Fruit fly (Drosophila melanogaster) whole organism, embryonic: ENCODE measurements around the gene brun.

Source experiments
- Bdp1 ChIP-seq: fragments of 200-800 bp; sonication (Bioruptor generic); optimal IDR thresholded peaks from 3 replicates; lab custom pipeline; 2016; ENCODE audit warnings: missing biosample characterization, missing genetic modification characterization
- CG10959 ChIP-seq: fragments of 200-800 bp; sonication (Bioruptor generic); IDR thresholded peaks from 2 replicates; pipeline ENCODE4 v1.3.6; 2022; ENCODE audit warnings: missing biosample characterization, missing genetic modification characterization
- CG11696 ChIP-seq: fragments of 200-800 bp; sonication (Bioruptor generic); IDR thresholded peaks from 2 replicates; pipeline ENCODE4 v1.3.6; 2022; ENCODE audit warnings: missing biosample characterization, missing genetic modification characterization
- CG12299 ChIP-seq: fragments of 200-800 bp; sonication (Bioruptor generic); optimal IDR thresholded peaks from 2 replicates; lab custom pipeline; 2018; ENCODE audit warnings: missing biosample characterization, mild to moderate bottlenecking, missing genetic modification characterization
- CG12391 ChIP-seq: fragments of 200-800 bp; sonication (Bioruptor generic); optimal IDR thresholded peaks from 3 replicates; lab custom pipeline; 2018; ENCODE audit warnings: missing biosample characterization, mild to moderate bottlenecking, missing genetic modification characterization, moderate library complexity
- CG12744 ChIP-seq: fragments of 200-800 bp; sonication (Bioruptor generic); optimal IDR thresholded peaks from 2 replicates; lab custom pipeline; 2016; ENCODE audit warnings: missing biosample characterization, missing genetic modification characterization
- CG13287 ChIP-seq: fragments of 200-800 bp; sonication (Bioruptor generic); IDR thresholded peaks from 2 replicates; pipeline ENCODE4 v1.3.6; 2022; ENCODE audit warnings: missing biosample characterization, missing genetic modification characterization; ENCODE audit not compliant: partially characterized antibody
- CG13894 ChIP-seq: fragments of 200-800 bp; sonication (Bioruptor generic); optimal IDR thresholded peaks from 3 replicates; lab custom pipeline; 2018; ENCODE audit warnings: missing biosample characterization, mild to moderate bottlenecking, missing genetic modification characterization, moderate library complexity
- CG15696 ChIP-seq: fragments of 200-800 bp; sonication (Bioruptor generic); optimal IDR thresholded peaks from 2 replicates; lab custom pipeline; 2019; ENCODE audit warnings: missing biosample characterization, mild to moderate bottlenecking, missing genetic modification characterization, moderate library complexity
- CG16813 ChIP-seq: fragments of 200-800 bp; sonication (Bioruptor generic); IDR thresholded peaks from 3 replicates; pipeline ENCODE4 v1.3.6; 2022; ENCODE audit warnings: missing biosample characterization, missing genetic modification characterization; ENCODE audit not compliant: partially characterized antibody
- CG16863 ChIP-seq: fragments of 200-800 bp; sonication (Bioruptor generic); optimal IDR thresholded peaks from 3 replicates; lab custom pipeline; 2016; ENCODE audit warnings: missing biosample characterization, missing genetic modification characterization
- CG17359 ChIP-seq: fragments of 200-800 bp; sonication (Bioruptor generic); optimal IDR thresholded peaks from 3 replicates; lab custom pipeline; 2018; ENCODE audit warnings: missing biosample characterization, mild to moderate bottlenecking, missing genetic modification characterization, moderate library complexity
- CG42726 ChIP-seq: fragments of 200-800 bp; sonication (Bioruptor generic); IDR thresholded peaks from 2 replicates; pipeline ENCODE4 v1.3.6; 2022; ENCODE audit warnings: missing biosample characterization, missing genetic modification characterization; ENCODE audit not compliant: partially characterized antibody
- CG7357 ChIP-seq: fragments of 200-800 bp; sonication (Bioruptor generic); IDR thresholded peaks from 3 replicates; pipeline ENCODE4 v1.3.6; 2022; ENCODE audit warnings: missing biosample characterization, missing genetic modification characterization
- CG8089 ChIP-seq: fragments of 200-800 bp; sonication (Bioruptor generic); optimal IDR thresholded peaks from 3 replicates; lab custom pipeline; 2016; ENCODE audit warnings: missing biosample characterization, missing genetic modification characterization
- CG8924 ChIP-seq: fragments of 200-800 bp; optimal IDR thresholded peaks from 3 replicates; lab custom pipeline; 2019; ENCODE audit warnings: missing biosample characterization, mild to moderate bottlenecking, missing genetic modification characterization, moderate library complexity
- Eip74EF ChIP-seq, 2 experiments: fragments of 200-800 bp in 1 of 2; fragments of >200 bp in 1 of 2; sonication (Bioruptor generic) in 1 of 2; optimal IDR thresholded peaks; 2 replicates each; lab custom pipeline; 2017 to 2019; ENCODE audit warnings: missing biosample characterization in 2 of 2, missing genetic modification characterization in 2 of 2, mild to moderate bottlenecking in 1 of 2, moderate library complexity in 1 of 2
- Fer2 ChIP-seq: fragments of 200-800 bp; sonication (Bioruptor generic); optimal IDR thresholded peaks from 2 replicates; lab custom pipeline; 2018; ENCODE audit warnings: missing biosample characterization, mild to moderate bottlenecking, missing genetic modification characterization, moderate library complexity
- Hmr ChIP-seq: fragments of 200-800 bp; sonication (Bioruptor generic); optimal IDR thresholded peaks from 3 replicates; lab custom pipeline; 2017; ENCODE audit warnings: mild to moderate bottlenecking, missing biosample characterization, missing genetic modification reagents, missing genetic modification characterization
- Lpt ChIP-seq: fragments of >200 bp; optimal IDR thresholded peaks from 2 replicates; lab custom pipeline; 2018; ENCODE audit warnings: missing biosample characterization, missing genetic modification characterization
- MESR4 ChIP-seq: fragments of 200-800 bp; sonication (Bioruptor generic); optimal IDR thresholded peaks from 2 replicates; lab custom pipeline; 2018; ENCODE audit warnings: missing biosample characterization, mild to moderate bottlenecking, missing genetic modification characterization, moderate library complexity
- Mes4 ChIP-seq: fragments of 200-800 bp; sonication (Bioruptor generic); optimal IDR thresholded peaks from 2 replicates; lab custom pipeline; 2016; ENCODE audit warnings: missing biosample characterization, missing genetic modification characterization
- NC2α ChIP-seq: fragments of 200-800 bp; sonication (Bioruptor generic); optimal IDR thresholded peaks from 2 replicates; lab custom pipeline; 2016; ENCODE audit warnings: missing biosample characterization, missing genetic modification characterization
- Nf-YA ChIP-seq: fragments of 200-800 bp; sonication (Bioruptor generic); IDR thresholded peaks from 2 replicates; pipeline ENCODE4 v1.3.6; 2022; ENCODE audit warnings: missing biosample characterization, missing genetic modification characterization
- Optix ChIP-seq: fragments of 200-800 bp; sonication (Bioruptor generic); IDR thresholded peaks from 3 replicates; pipeline ENCODE4 v1.3.6; 2022; ENCODE audit warnings: missing biosample characterization, missing genetic modification characterization
- Rx ChIP-seq: fragments of 200-800 bp; sonication (Bioruptor generic); IDR thresholded peaks from 2 replicates; pipeline ENCODE4 v1.3.6; 2022; ENCODE audit warnings: missing biosample characterization, missing genetic modification characterization
- bbx ChIP-seq: fragments of 200-800 bp; sonication (Bioruptor generic); IDR thresholded peaks from 2 replicates; pipeline ENCODE4 v1.3.6; 2022; ENCODE audit warnings: missing biosample characterization, missing genetic modification characterization; ENCODE audit not compliant: partially characterized antibody
- bcd ChIP-seq: fragments of 200-800 bp; sonication (Bioruptor generic); optimal IDR thresholded peaks from 2 replicates; lab custom pipeline; 2017; ENCODE audit warnings: missing biosample characterization, mild to moderate bottlenecking, missing genetic modification characterization
- bsh ChIP-seq, 2 experiments: fragments of 200-800 bp; sonication (Bioruptor generic); optimal IDR thresholded peaks; 2 replicates each; lab custom pipeline; 2017 to 2018; ENCODE audit warnings: mild to moderate bottlenecking in 2 of 2, missing biosample characterization in 2 of 2, missing genetic modification characterization in 2 of 2, moderate library complexity in 1 of 2
- cato ChIP-seq: fragments of 200-800 bp; sonication (Bioruptor generic); optimal IDR thresholded peaks from 2 replicates; lab custom pipeline; 2016; ENCODE audit warnings: missing biosample characterization, missing genetic modification characterization, borderline replicate concordance
- dimm ChIP-seq: fragments of 200-800 bp; sonication (Bioruptor generic); IDR thresholded peaks from 2 replicates; pipeline ENCODE4 v1.3.6; 2022; ENCODE audit warnings: missing biosample characterization, missing genetic modification characterization
- dmrt11E ChIP-seq: fragments of 200-800 bp; sonication (Bioruptor generic); optimal IDR thresholded peaks from 3 replicates; lab custom pipeline; 2018; ENCODE audit warnings: missing biosample characterization, mild to moderate bottlenecking, missing genetic modification characterization, moderate library complexity
- esg ChIP-seq: fragments of 200-800 bp; sonication (Bioruptor generic); conservative IDR thresholded peaks from 2 replicates; pipeline ENCODE4 v1.3.6; 2022; ENCODE audit warnings: missing biosample characterization, missing genetic modification characterization
- eve ChIP-seq, 2 experiments: fragments of >200 bp; optimal IDR thresholded peaks; 2 replicates each; lab custom pipeline; 2017; ENCODE audit warnings: missing biosample characterization in 2 of 2, missing genetic modification characterization in 2 of 2
- eyg ChIP-seq: fragments of 200-800 bp; sonication (Bioruptor generic); optimal IDR thresholded peaks from 3 replicates; lab custom pipeline; 2016; ENCODE audit warnings: missing biosample characterization, missing genetic modification characterization
- fru ChIP-seq: fragments of >200 bp; optimal IDR thresholded peaks from 2 replicates; lab custom pipeline; 2017
- her ChIP-seq: fragments of 200-800 bp; sonication (Bioruptor generic); optimal IDR thresholded peaks from 2 replicates; lab custom pipeline; 2016; ENCODE audit warnings: missing biosample characterization, missing genetic modification characterization
- maf-S ChIP-seq: fragments of 200-800 bp; sonication (Bioruptor generic); optimal IDR thresholded peaks from 2 replicates; lab custom pipeline; 2016; ENCODE audit warnings: missing biosample characterization, missing genetic modification characterization
- pita ChIP-seq: fragments of 200-800 bp; sonication (Bioruptor generic); optimal IDR thresholded peaks from 2 replicates; lab custom pipeline; 2017; ENCODE audit warnings: missing biosample characterization, mild to moderate bottlenecking, missing genetic modification characterization
- prd ChIP-seq, 3 experiments: fragments of >200 bp in 2 of 3; fragments of 200-800 bp in 1 of 3; sonication (Bioruptor generic) in 1 of 3; optimal IDR thresholded peaks in 2 of 3; IDR thresholded peaks in 1 of 3; 2 replicates in 2 of 3; 3 replicates in 1 of 3; pipeline versions ENCODE4 v1.3.6 to Lab custom; 2017 to 2022; ENCODE audit warnings: missing biosample characterization in 1 of 3, missing genetic modification characterization in 1 of 3
- row ChIP-seq: fragments of 200-800 bp; sonication (Bioruptor generic); IDR thresholded peaks from 3 replicates; pipeline ENCODE4 v1.3.6; 2022; ENCODE audit warnings: missing biosample characterization, missing genetic modification characterization
- schlank ChIP-seq: fragments of 200-800 bp; sonication (Bioruptor generic); optimal IDR thresholded peaks from 2 replicates; lab custom pipeline; 2018; ENCODE audit warnings: missing biosample characterization, mild to moderate bottlenecking, missing genetic modification characterization
- sens ChIP-seq: fragments of 200-800 bp; sonication (Bioruptor generic); peaks from one replicate; lab custom pipeline; 2016; ENCODE audit warnings: missing biosample characterization, missing genetic modification characterization
- slou ChIP-seq: fragments of 200-800 bp; sonication (Bioruptor generic); optimal IDR thresholded peaks from 3 replicates; lab custom pipeline; 2016; ENCODE audit warnings: missing biosample characterization, missing genetic modification characterization
- sna ChIP-seq: fragments of 200-800 bp; sonication (Bioruptor generic); IDR thresholded peaks from 2 replicates; pipeline ENCODE4 v1.3.6; 2022; ENCODE audit warnings: missing biosample characterization, missing genetic modification characterization; ENCODE audit not compliant: partially characterized antibody
- sr ChIP-seq: fragments of 200-800 bp; sonication (Bioruptor generic); IDR thresholded peaks from 3 replicates; pipeline ENCODE4 v1.3.6; 2022; ENCODE audit warnings: missing biosample characterization, missing genetic modification characterization
- tup ChIP-seq: fragments of 200-800 bp; sonication (Bioruptor generic); optimal IDR thresholded peaks from 2 replicates; lab custom pipeline; 2016; ENCODE audit warnings: missing biosample characterization, mild to moderate bottlenecking, missing genetic modification characterization, moderate library complexity
- z ChIP-seq: fragments of 200-800 bp; sonication (Bioruptor generic); IDR thresholded peaks from 3 replicates; pipeline ENCODE4 v1.3.6; 2022; ENCODE audit warnings: missing biosample characterization, missing genetic modification characterization

brun gene

dm6 chr2L:20682136-20682733, 26.3 kb upstream of the brun start, which contains the start of gene CG2617 (continued):
- no peak for TF ChIP-seq CG16813 (GFP tag; lab: Robert Waterston, UW)
- TF ChIP-seq eve (GFP tag; optimal IDR thresholded peaks at IDR 0.05; lab: Kevin White, UChicago): no peak
- no peak for TF ChIP-seq Fer2 (tag; lab: Kevin White, UChicago)
- no peak for TF ChIP-seq CG10959 (GFP tag; lab: Robert Waterston, UW)

DNA sequence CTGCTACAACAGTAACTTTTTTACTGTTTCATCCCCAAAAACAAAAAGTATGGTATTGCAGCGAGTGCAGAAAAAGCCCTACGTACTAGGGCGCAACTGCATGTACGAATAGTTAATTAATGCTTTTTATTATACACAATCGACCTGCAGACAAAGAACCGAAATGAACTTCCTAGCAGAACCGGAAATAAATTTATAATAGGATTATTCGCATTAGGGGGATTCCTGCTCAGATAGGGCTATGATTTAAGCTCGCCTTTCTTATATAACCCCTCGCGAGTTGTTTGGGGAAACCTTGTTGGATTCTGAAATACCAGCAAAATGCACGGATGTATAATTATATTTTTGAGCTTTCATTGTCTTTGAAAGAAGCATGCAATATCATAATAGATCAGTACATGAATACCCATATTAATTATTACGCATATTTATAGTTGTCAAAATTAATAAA, 25.7 kb upstream of the brun start, which contains the start of gene Cen:
Gene Cen (minus strand): TSS at position 199 of the 451 bp plus-strand sequence.
- TF ChIP-seq dmrt11E (peak; percentile 40), CG13287 (GFP tag; lab: Robert Waterston, UW) (no peak), eyg (GFP tag; lab: Kevin White, UChicago) (peak; percentile 13), schlank (tag; lab: Kevin White, UChicago) (no peak), Nf-YA (GFP tag; lab: Robert Waterston, UW) (no peak), z (GFP tag; lab: Robert Waterston, UW) (no peak), sens (peak; percentile 93), bsh (GFP tag; optimal IDR thresholded peaks at IDR 0.05; lab: Kevin White, UChicago) (peak in 1 of 2 experiments; percentile 10), CG12299 (no peak), CG12744 (GFP tag; lab: Kevin White, UChicago) (no peak), CG12391 (peak; percentile 51), CG8089 (GFP tag; lab: Kevin White, UChicago) (peak; percentile 10), Lpt (no peak), Optix (GFP tag; lab: Robert Waterston, UW) (no peak), CG42726 (GFP tag; lab: Robert Waterston, UW) (no peak), CG15696 (tag; lab: Kevin White, UChicago) (no peak), Eip74EF (GFP tag; optimal IDR thresholded peaks at IDR 0.05; lab: Kevin White, UChicago) (no peak), maf-S (peak; percentile 4), CG13894 (no peak), Hmr (GFP tag; lab: Kevin White, UChicago) (peak; percentile 43), tup (no peak), her (GFP tag; lab: Kevin White, UChicago) (no peak), bcd (GFP tag; lab: Kevin White, UChicago) (peak; percentile 39), sna (GFP tag; lab: Robert Waterston, UW) (no peak), bbx (no peak), Bdp1 (GFP tag; lab: Kevin White, UChicago) (no peak), CG17359 (no peak), pita (no peak), cato (GFP tag; lab: Kevin White, UChicago) (peak; percentile 13), CG7357 (GFP tag; lab: Robert Waterston, UW) (no peak), MESR4 (GFP tag; lab: Kevin White, UChicago) (no peak), esg (GFP tag; lab: Robert Waterston, UW) (0 out of 2 replicates have a peak, but pooled peaks have one; percentile 15), NC2α (GFP tag; lab: Kevin White, UChicago) (no peak), row (GFP tag; lab: Robert Waterston, UW) (peak; percentile 66; the same call in 2 of the 3 replicates), Rx (GFP tag; lab: Robert Waterston, UW) (no peak), dimm (GFP tag; lab: Robert Waterston, UW) (no peak), CG16863 (no peak), CG8924 (tag; lab: Kevin White, UChicago) (no peak), fru (lab: Kevin White, UChicago) (no peak), CG11696 (GFP tag; lab: Robert Waterston, UW) (no peak), Mes4 (GFP tag; lab: Kevin White, UChicago) (peak; percentile 18), slou (GFP tag; lab: Kevin White, UChicago) (peak; percentile 9), sr (GFP tag; lab: Robert Waterston, UW) (no peak), prd (optimal IDR thresholded peaks at IDR 0.05; lab: Kevin White, UChicago) (no peak), prd (GFP tag; IDR thresholded peaks at IDR 0.05; lab: Robert Waterston, UW) (0 out of 3 replicates have a peak, but pooled peaks have one; percentile 21)
